Fruit fly (Drosophila melanogaster) whole organism, embryonic: ENCODE measurements around the gene CG32281.

ENCODE experiments used
- Atf-2 ChIP-seq: fragments of 200-800 bp; sonication (Bioruptor generic); optimal IDR thresholded peaks from 2 replicates; lab custom pipeline; 2016; ENCODE audit warnings: missing biosample characterization, missing genetic modification characterization
- Atf3 ChIP-seq: fragments of 200-800 bp; sonication (Bioruptor generic); optimal IDR thresholded peaks from 3 replicates; lab custom pipeline; 2016; ENCODE audit warnings: missing biosample characterization, missing genetic modification characterization
- Awh ChIP-seq: fragments of 200-800 bp; sonication (Bioruptor generic); IDR thresholded peaks from 2 replicates; pipeline ENCODE4, ENCODE4 v1.3.6; 2022; ENCODE audit warnings: missing biosample characterization, missing genetic modification characterization
- CG10147 ChIP-seq: fragments of 200-800 bp; sonication (Bioruptor generic); optimal IDR thresholded peaks from 2 replicates; lab custom pipeline; 2019; ENCODE audit warnings: missing biosample characterization, mild to moderate bottlenecking, missing genetic modification characterization, moderate library complexity
- CG10366 ChIP-seq: fragments of 200-800 bp; sonication (Bioruptor generic); IDR thresholded peaks from 2 replicates; pipeline ENCODE4 v1.3.6; 2022; ENCODE audit warnings: missing biosample characterization, missing genetic modification characterization
- CG10654 ChIP-seq: fragments of 200-800 bp; sonication (Bioruptor generic); optimal IDR thresholded peaks from 2 replicates; lab custom pipeline; 2016; ENCODE audit warnings: missing biosample characterization, missing genetic modification characterization
- CG11093 ChIP-seq: fragments of 200-800 bp; sonication (Bioruptor generic); IDR thresholded peaks from 3 replicates; pipeline ENCODE4 v1.3.6; 2022; ENCODE audit warnings: missing biosample characterization, missing genetic modification characterization
- CG11247 ChIP-seq: fragments of 200-800 bp; sonication (Bioruptor generic); IDR thresholded peaks from 2 replicates; pipeline ENCODE4 v1.3.6; 2022; ENCODE audit warnings: missing biosample characterization, missing genetic modification characterization
- CG11723 ChIP-seq: fragments of 200-800 bp; sonication (Bioruptor generic); optimal IDR thresholded peaks from 2 replicates; lab custom pipeline; 2017; ENCODE audit warnings: missing biosample characterization, mild to moderate bottlenecking, missing genetic modification characterization
- CG13894 ChIP-seq: fragments of 200-800 bp; sonication (Bioruptor generic); optimal IDR thresholded peaks from 3 replicates; lab custom pipeline; 2018; ENCODE audit warnings: missing biosample characterization, mild to moderate bottlenecking, missing genetic modification characterization, moderate library complexity
- CG14667 ChIP-seq: fragments of 200-800 bp; sonication (Bioruptor generic); IDR thresholded peaks from 2 replicates; pipeline ENCODE4 v1.3.6; 2022; ENCODE audit warnings: missing biosample characterization, missing genetic modification characterization
- CG1529 ChIP-seq: fragments of 200-800 bp; sonication (Bioruptor generic); optimal IDR thresholded peaks from 3 replicates; lab custom pipeline; 2018; ENCODE audit warnings: missing biosample characterization, missing genetic modification characterization
- CG1832 ChIP-seq: fragments of 200-800 bp; sonication (Bioruptor generic); optimal IDR thresholded peaks from 2 replicates; lab custom pipeline; 2017; ENCODE audit warnings: missing biosample characterization, mild to moderate bottlenecking, missing genetic modification characterization, inconsistent platforms
- CG3407 ChIP-seq: fragments of 200-800 bp; sonication (Bioruptor generic); optimal IDR thresholded peaks from 2 replicates; lab custom pipeline; 2018; ENCODE audit warnings: missing biosample characterization, mild to moderate bottlenecking, missing genetic modification characterization
- CG5180 ChIP-seq: fragments of 200-800 bp; sonication (Bioruptor generic); optimal IDR thresholded peaks from 3 replicates; lab custom pipeline; 2017; ENCODE audit warnings: missing biosample characterization, missing genetic modification characterization, mild to moderate bottlenecking, moderate library complexity, missing genetic modification reagents
- CG6689 ChIP-seq: fragments of 200-800 bp; sonication (Bioruptor generic); IDR thresholded peaks from 2 replicates; pipeline ENCODE4 v1.3.6; 2022; ENCODE audit warnings: missing biosample characterization, missing genetic modification characterization
- CG7928 ChIP-seq: fragments of 200-800 bp; sonication (Bioruptor generic); optimal IDR thresholded peaks from 2 replicates; lab custom pipeline; 2017; ENCODE audit warnings: missing biosample characterization, mild to moderate bottlenecking, missing genetic modification characterization
- CG8281 ChIP-seq: fragments of 200-800 bp; sonication (Bioruptor generic); optimal IDR thresholded peaks from 2 replicates; lab custom pipeline; 2018; ENCODE audit warnings: missing biosample characterization, mild to moderate bottlenecking, missing genetic modification characterization, moderate library complexity
- CG8944 ChIP-seq: fragments of 200-800 bp; sonication (Bioruptor generic); optimal IDR thresholded peaks from 3 replicates; lab custom pipeline; 2016; ENCODE audit warnings: missing biosample characterization, missing genetic modification characterization
- CG9609 ChIP-seq: fragments of 200-800 bp; sonication (Bioruptor generic); optimal IDR thresholded peaks from 3 replicates; lab custom pipeline; 2016; ENCODE audit warnings: missing biosample characterization, missing genetic modification characterization
- Chrac-16 ChIP-seq: fragments of 200-800 bp; sonication (Bioruptor generic); optimal IDR thresholded peaks from 3 replicates; lab custom pipeline; 2016; ENCODE audit warnings: missing biosample characterization, missing genetic modification characterization
- D19A ChIP-seq: fragments of 200-800 bp; optimal IDR thresholded peaks from 3 replicates; lab custom pipeline; 2019; ENCODE audit warnings: missing biosample characterization, mild to moderate bottlenecking, missing genetic modification characterization, moderate library complexity
- Deaf1 ChIP-seq: fragments of 200-800 bp; optimal IDR thresholded peaks from 3 replicates; lab custom pipeline; 2019; ENCODE audit warnings: missing biosample characterization, mild to moderate bottlenecking, missing genetic modification characterization, moderate library complexity
- Doc3 ChIP-seq: fragments of 200-800 bp; sonication (Bioruptor generic); IDR thresholded peaks from 3 replicates; pipeline ENCODE4 v1.3.6; 2022; ENCODE audit warnings: missing biosample characterization, missing genetic modification characterization; ENCODE audit not compliant: partially characterized antibody
- Drgx ChIP-seq: fragments of 200-800 bp; sonication (Bioruptor generic); IDR thresholded peaks from 2 replicates; pipeline ENCODE4 v1.3.6; 2022; ENCODE audit warnings: missing biosample characterization, missing genetic modification characterization
- Ets65A ChIP-seq: fragments of 200-800 bp; sonication (Bioruptor generic); peaks from one replicate; lab custom pipeline; 2016; ENCODE audit warnings: missing biosample characterization, missing genetic modification characterization
- Hey ChIP-seq: fragments of 200-800 bp; sonication (Bioruptor generic); optimal IDR thresholded peaks from 3 replicates; lab custom pipeline; 2018; ENCODE audit warnings: missing biosample characterization, mild to moderate bottlenecking, missing genetic modification characterization
- Jarid2 ChIP-seq: fragments of 200-800 bp; sonication (Bioruptor generic); optimal IDR thresholded peaks from 3 replicates; lab custom pipeline; 2017; ENCODE audit warnings: mild to moderate bottlenecking, missing biosample characterization, missing genetic modification reagents, missing genetic modification characterization
- MBD-R2 ChIP-seq: fragments of 200-800 bp; sonication (Bioruptor generic); IDR thresholded peaks from 2 replicates; pipeline ENCODE4 v1.3.6; 2022; ENCODE audit warnings: missing biosample characterization, missing genetic modification characterization
- Scr ChIP-seq: fragments of 200-800 bp; sonication (Bioruptor generic); IDR thresholded peaks from 2 replicates; pipeline ENCODE4 v1.3.6; 2022; ENCODE audit warnings: missing biosample characterization, missing genetic modification characterization; ENCODE audit not compliant: partially characterized antibody
- Sox100B ChIP-seq: fragments of 200-800 bp; sonication (Bioruptor generic); optimal IDR thresholded peaks from 3 replicates; lab custom pipeline; 2018; ENCODE audit warnings: missing biosample characterization, mild to moderate bottlenecking, missing genetic modification characterization
- dmrt11E ChIP-seq: fragments of 200-800 bp; sonication (Bioruptor generic); optimal IDR thresholded peaks from 3 replicates; lab custom pipeline; 2018; ENCODE audit warnings: missing biosample characterization, mild to moderate bottlenecking, missing genetic modification characterization, moderate library complexity
- dpn ChIP-seq, 2 experiments: fragments of 200-800 bp; sonication (Bioruptor generic); optimal IDR thresholded peaks; 3 replicates each; lab custom pipeline; 2016; ENCODE audit warnings: missing biosample characterization in 2 of 2, missing genetic modification characterization in 2 of 2
- grau ChIP-seq: fragments of 200-800 bp; optimal IDR thresholded peaks from 3 replicates; lab custom pipeline; 2019; ENCODE audit warnings: missing biosample characterization, mild to moderate bottlenecking, missing genetic modification characterization, moderate library complexity
- hbn ChIP-seq: fragments of 200-800 bp; sonication (Bioruptor generic); IDR thresholded peaks from 2 replicates; pipeline ENCODE4 v1.3.6; 2022; ENCODE audit warnings: missing biosample characterization, missing genetic modification characterization; ENCODE audit not compliant: partially characterized antibody
- her ChIP-seq: fragments of 200-800 bp; sonication (Bioruptor generic); optimal IDR thresholded peaks from 2 replicates; lab custom pipeline; 2016; ENCODE audit warnings: missing biosample characterization, missing genetic modification characterization
- nerfin-1 ChIP-seq: fragments of 200-800 bp; sonication (Bioruptor generic); optimal IDR thresholded peaks from 3 replicates; lab custom pipeline; 2019; ENCODE audit warnings: missing biosample characterization, mild to moderate bottlenecking, missing genetic modification characterization, moderate library complexity
- pros ChIP-seq: fragments of 200-800 bp; sonication (Bioruptor generic); optimal IDR thresholded peaks from 3 replicates; lab custom pipeline; 2019; ENCODE audit warnings: missing biosample characterization, mild to moderate bottlenecking, missing genetic modification characterization, moderate library complexity
- psq ChIP-seq: fragments of 200-800 bp; sonication (Bioruptor generic); optimal IDR thresholded peaks from 2 replicates; lab custom pipeline; 2017; ENCODE audit warnings: missing biosample characterization, missing genetic modification characterization
- sc ChIP-seq, 3 experiments: fragments of >200 bp in 2 of 3; fragments of 200-800 bp in 1 of 3; sonication (Bioruptor generic) in 1 of 3; optimal IDR thresholded peaks; 2 replicates in 2 of 3; 3 replicates in 1 of 3; lab custom pipeline; 2017; ENCODE audit warnings: mild to moderate bottlenecking in 1 of 3, missing biosample characterization in 1 of 3, missing genetic modification characterization in 1 of 3, missing genetic modification reagents in 1 of 3
- slou ChIP-seq: fragments of 200-800 bp; sonication (Bioruptor generic); optimal IDR thresholded peaks from 3 replicates; lab custom pipeline; 2016; ENCODE audit warnings: missing biosample characterization, missing genetic modification characterization
- sna ChIP-seq: fragments of 200-800 bp; sonication (Bioruptor generic); IDR thresholded peaks from 2 replicates; pipeline ENCODE4 v1.3.6; 2022; ENCODE audit warnings: missing biosample characterization, missing genetic modification characterization; ENCODE audit not compliant: partially characterized antibody
- sqz ChIP-seq: fragments of 200-800 bp; sonication (Bioruptor generic); optimal IDR thresholded peaks from 3 replicates; lab custom pipeline; 2018; ENCODE audit warnings: missing biosample characterization, mild to moderate bottlenecking, missing genetic modification characterization
- tin ChIP-seq: fragments of 200-800 bp; sonication (Bioruptor generic); optimal IDR thresholded peaks from 3 replicates; lab custom pipeline; 2016; ENCODE audit warnings: missing biosample characterization, missing genetic modification characterization
- trh ChIP-seq: fragments of 200-800 bp; sonication (Bioruptor generic); optimal IDR thresholded peaks from 2 replicates; lab custom pipeline; 2016; ENCODE audit warnings: missing biosample characterization, missing genetic modification characterization
- wek ChIP-seq: fragments of 200-800 bp; sonication (Bioruptor generic); optimal IDR thresholded peaks from 3 replicates; lab custom pipeline; 2018; ENCODE audit warnings: missing biosample characterization, mild to moderate bottlenecking, missing genetic modification characterization, moderate library complexity
- z ChIP-seq: fragments of 200-800 bp; sonication (Bioruptor generic); IDR thresholded peaks from 3 replicates; pipeline ENCODE4 v1.3.6; 2022; ENCODE audit warnings: missing biosample characterization, missing genetic modification characterization

CG32281 gene

DNA sequence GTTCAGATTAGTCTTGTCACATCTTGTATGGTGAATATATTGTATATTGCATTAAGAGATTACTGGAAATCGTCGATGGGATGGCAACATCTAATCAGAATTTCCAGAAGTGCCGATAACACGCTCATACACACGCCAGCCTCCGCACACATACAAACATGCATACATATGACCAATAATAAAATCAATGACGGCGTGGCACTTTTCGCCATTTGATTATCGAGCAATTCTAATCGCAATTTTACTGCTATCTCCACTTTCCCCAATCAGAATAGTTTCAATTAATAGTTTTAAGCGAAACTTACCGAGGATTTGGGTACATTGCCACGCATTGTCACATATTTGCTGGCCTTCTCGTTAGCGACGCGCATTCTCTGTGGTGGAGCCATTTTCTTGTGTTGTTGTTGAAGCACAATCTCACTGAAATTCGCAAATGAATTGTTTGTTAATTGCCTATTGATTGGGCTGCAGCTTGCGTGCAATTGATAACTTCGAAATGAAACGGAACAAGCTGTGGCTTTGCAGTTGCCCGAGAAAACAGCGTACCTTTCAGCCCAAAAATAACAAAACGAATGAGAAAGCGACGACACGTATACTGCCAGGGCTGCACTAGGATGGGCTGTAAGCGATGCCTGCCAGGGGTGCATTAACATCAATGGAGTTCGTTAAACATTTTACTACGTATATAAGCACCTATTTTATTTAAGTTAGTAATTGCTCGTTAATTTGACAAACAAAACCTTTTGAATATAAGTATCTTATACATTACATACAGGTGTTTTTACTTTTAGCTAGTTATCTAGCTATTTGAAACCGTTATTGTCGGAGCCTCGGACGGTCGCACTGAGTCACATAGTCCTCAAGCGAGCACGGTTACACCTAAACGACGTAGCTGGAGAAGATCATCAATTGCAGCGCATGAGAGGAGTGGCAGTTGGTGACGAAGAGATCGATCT is 29.6 kb downstream of the CG32281 start, which contains the start of the genes CG32276 and gry (continued):
- TF ChIP-seq CG1832 (GFP tag; lab: Kevin White, UChicago), result no peak
- no peak for TF ChIP-seq CG1529 (GFP tag; lab: Kevin White, UChicago)
- peak; percentile 63 for TF ChIP-seq trh (GFP tag; lab: Kevin White, UChicago)
- peak; percentile 99 for TF ChIP-seq CG7928 (GFP tag; lab: Kevin White, UChicago)
- TF ChIP-seq tin (GFP tag; lab: Kevin White, UChicago), result peak; percentile 85
- TF ChIP-seq CG3407 (GFP tag; lab: Kevin White, UChicago), result peak; percentile 33
- TF ChIP-seq Ets65A (GFP tag; lab: Kevin White, UChicago), result peak; percentile 98
- peak; percentile 53 for TF ChIP-seq nerfin-1
- peak; percentile 63 for TF ChIP-seq Atf3 (GFP tag; lab: Kevin White, UChicago)
- peak; percentile 50 for TF ChIP-seq Jarid2 (GFP tag; lab: Kevin White, UChicago)
- TF ChIP-seq her (GFP tag; lab: Kevin White, UChicago), result peak; percentile 71
- TF ChIP-seq D19A (tag; lab: Kevin White, UChicago), result no peak
- TF ChIP-seq hbn, result peak; percentile 26; the same call in 1 of the 2 replicates
- peak; percentile 82 for TF ChIP-seq CG9609
- peak; percentile 76 to 81 for TF ChIP-seq dpn (GFP tag; optimal IDR thresholded peaks at IDR 0.05; lab: Kevin White, UChicago)
- TF ChIP-seq psq (GFP tag; lab: Kevin White, UChicago), result peak; percentile 47
- no peak for TF ChIP-seq sc (optimal IDR thresholded peaks at IDR 0.05; lab: Kevin White, UChicago)
- TF ChIP-seq sc (GFP tag; optimal IDR thresholded peaks at IDR 0.05; lab: Kevin White, UChicago), result no peak
- TF ChIP-seq CG8944 (GFP tag; lab: Kevin White, UChicago), result peak; percentile 82
- no peak for TF ChIP-seq Awh (GFP tag; lab: Robert Waterston, UW)
- TF ChIP-seq Deaf1 (tag; lab: Kevin White, UChicago), result no peak
- no peak for TF ChIP-seq CG10147 (GFP tag; lab: Kevin White, UChicago)
- no peak for TF ChIP-seq grau (tag; lab: Kevin White, UChicago)
- TF ChIP-seq Doc3 (GFP tag; lab: Robert Waterston, UW), result no peak
- TF ChIP-seq pros (GFP tag; lab: Kevin White, UChicago), result no peak
- TF ChIP-seq CG11093, result peak; percentile 65; the same call in 2 of the 3 replicates
- no peak for TF ChIP-seq CG5180 (GFP tag; lab: Kevin White, UChicago)
- TF ChIP-seq CG10366, result peak; percentile 64
- peak; percentile 85 for TF ChIP-seq MBD-R2 (GFP tag; lab: Robert Waterston, UW)
- TF ChIP-seq CG10654 (GFP tag; lab: Kevin White, UChicago), result no peak
- peak; percentile 40 for TF ChIP-seq CG8281
- TF ChIP-seq Chrac-16 (GFP tag; lab: Kevin White, UChicago), result peak; percentile 79
- TF ChIP-seq CG11723 (GFP tag; lab: Kevin White, UChicago), result peak; percentile 60
- TF ChIP-seq Drgx (GFP tag; lab: Robert Waterston, UW), result peak; percentile 55; the same call in 1 of the 2 replicates
- TF ChIP-seq sqz (GFP tag; lab: Kevin White, UChicago), result no peak
- TF ChIP-seq Atf-2, result peak; percentile 81
- TF ChIP-seq slou, result peak; percentile 58
- TF ChIP-seq Sox100B, result no peak
- TF ChIP-seq wek (GFP tag; lab: Kevin White, UChicago), result peak; percentile 80
- peak; percentile 69 for TF ChIP-seq CG6689
- TF ChIP-seq CG11247 (GFP tag; lab: Robert Waterston, UW), result peak; percentile 54
- peak; percentile 53 for TF ChIP-seq Scr (GFP tag; lab: Robert Waterston, UW)
- no peak for TF ChIP-seq CG13894 (tag; lab: Kevin White, UChicago)
- 0 out of 3 replicates have a peak, but pooled peaks have one; percentile 34 for TF ChIP-seq z (GFP tag; lab: Robert Waterston, UW)
- TF ChIP-seq Hey (tag; lab: Kevin White, UChicago), result no peak
- peak; percentile 51; the same call in 1 of the 2 replicates for TF ChIP-seq CG14667
- peak; percentile 67 for TF ChIP-seq dmrt11E
- TF ChIP-seq sna (GFP tag; lab: Robert Waterston, UW), result no peak
